Fruit fly (Drosophila melanogaster) Kc167 (cell line): Measurements from ENCODE around the gene Cyp12e1.

Source experiments
- Sin3A ChIP-seq: fragments of >200 bp; optimal IDR thresholded peaks from 2 replicates; lab custom pipeline; 2018; ENCODE audit warnings: missing external identifiers
- insv ChIP-seq: fragments of >200 bp; optimal IDR thresholded peaks from 3 replicates; lab custom pipeline; 2018; ENCODE audit warnings: missing external identifiers
- ttk ChIP-seq: sonication (Bioruptor generic); optimal IDR thresholded peaks from 2 replicates; lab custom pipeline; 2017; ENCODE audit warnings: missing external identifiers

DNA sequence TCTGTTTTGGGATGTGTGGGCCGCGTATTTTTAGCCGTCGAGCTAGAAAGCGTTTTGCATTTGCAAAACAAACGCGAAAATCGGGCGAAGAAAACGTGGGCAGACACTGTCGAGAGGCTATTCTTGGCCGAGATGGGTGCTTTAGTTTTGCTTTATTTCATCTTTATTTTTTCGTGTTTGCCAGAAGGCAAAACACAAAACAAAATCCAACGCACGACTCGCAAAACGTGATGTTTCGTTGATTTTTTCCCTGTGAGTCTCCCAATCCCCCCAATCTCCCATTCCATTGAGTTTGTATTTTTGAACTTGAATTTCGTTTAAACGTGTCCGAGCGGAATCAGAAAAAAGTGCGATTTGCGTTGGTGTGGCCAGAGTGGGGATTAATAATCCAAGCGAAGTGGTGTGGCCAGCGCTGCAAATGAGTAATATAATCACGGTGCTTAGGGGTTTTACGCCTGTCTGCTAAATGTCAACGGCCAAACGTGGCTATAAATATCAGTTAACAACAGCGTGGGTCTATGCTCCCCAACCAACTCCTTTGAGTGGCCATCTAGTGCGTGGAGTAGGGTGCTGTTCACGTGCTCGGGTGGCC, 44.6 kb upstream of the Cyp12e1 start:
- TF ChIP-seq insv: no peak
- TF ChIP-seq Sin3A: no peak
- TF ChIP-seq ttk (lab: Kevin White, UChicago): no peak
